Fruit fly (Drosophila melanogaster): ENCODE measurements around the gene CAH8.

Gene CAH8

dm6 chr3R:22421618-22422017 lies 32.1 kb upstream of the CAH8 start (continued):
- TF ChIP-seq CG4707 (GFP tag; optimal IDR thresholded peaks at IDR 0.05): no peak
- TF ChIP-seq CG12155 (GFP tag; optimal IDR thresholded peaks at IDR 0.05): peak; percentile 61
- no peak for TF ChIP-seq mirr (GFP tag; optimal IDR thresholded peaks at IDR 0.05)

dm6 chr3R:22420911-22421310 lies 31.4 kb upstream of the CAH8 start, which contains the start of the genes Nop56 and mats:
TSS of gene Nop56 (minus strand) at chr3R:22421068.
TSS of gene mats (plus strand) at chr3R:22421161.
- TF ChIP-seq Mes4 (GFP tag; optimal IDR thresholded peaks at IDR 0.05) (no peak), Hsf (GFP tag; optimal IDR thresholded peaks at IDR 0.05) (no peak), CG34224 (GFP tag; IDR thresholded peaks at IDR 0.05; ENCODE audit: partially characterized antibody) (peak; percentile 32; the same call in 1 of the 3 replicates), Med (GFP tag) (peak; percentile 89), CG17829 (tag; optimal IDR thresholded peaks at IDR 0.05) (peak; percentile 42), Taf1 (GFP tag; IDR thresholded peaks at IDR 0.05) (no peak), HmgD (GFP tag; optimal IDR thresholded peaks at IDR 0.05) (no peak), YL-1 (GFP tag; optimal IDR thresholded peaks at IDR 0.05) (peak; percentile 99), Nf-YC (tag; optimal IDR thresholded peaks at IDR 0.05) (peak; percentile 62), sd (tag; optimal IDR thresholded peaks at IDR 0.05) (peak; percentile 79), CG10274 (GFP tag; optimal IDR thresholded peaks at IDR 0.05) (no peak), Atf6 (GFP tag; IDR thresholded peaks at IDR 0.05) (no peak), Doc3 (GFP tag; IDR thresholded peaks at IDR 0.05; ENCODE audit: partially characterized antibody) (peak; percentile 41; the same call in 1 of the 3 replicates), bsh (GFP tag; optimal IDR thresholded peaks at IDR 0.05) (no peak), E2f1 (GFP tag; IDR thresholded peaks at IDR 0.05) (no peak), dm (GFP tag; optimal IDR thresholded peaks at IDR 0.05) (peak; percentile 98), CG11695 (GFP tag; IDR thresholded peaks at IDR 0.05) (no peak), CG33213 (GFP tag; optimal IDR thresholded peaks at IDR 0.05) (peak; percentile 6), ssp (GFP tag; IDR thresholded peaks at IDR 0.05) (no peak), sna (GFP tag; IDR thresholded peaks at IDR 0.05; ENCODE audit: partially characterized antibody) (0 out of 2 replicates have a peak, but pooled peaks have one; percentile 28), CG11093 (GFP tag; IDR thresholded peaks at IDR 0.05) (no peak), rib (GFP tag; IDR thresholded peaks at IDR 0.05) (peak; percentile 27; the same call in 1 of the 2 replicates), CG10431 (GFP tag; optimal IDR thresholded peaks at IDR 0.05) (no peak), grn (GFP tag; optimal IDR thresholded peaks at IDR 0.05) (peak; percentile 48), BEAF-32 (GFP tag; optimal IDR thresholded peaks at IDR 0.05) (peak; percentile 48), CkIIα-i1 (GFP tag; IDR thresholded peaks at IDR 0.05) (no peak), dysf (GFP tag; IDR thresholded peaks at IDR 0.05) (no peak), CG15601 (tag; optimal IDR thresholded peaks at IDR 0.05) (peak; percentile 25), D19A (tag; optimal IDR thresholded peaks at IDR 0.05) (no peak), nmo (GFP tag; optimal IDR thresholded peaks at IDR 0.05) (peak; percentile 65), org-1 (GFP tag; optimal IDR thresholded peaks at IDR 0.05) (no peak), Scr (GFP tag; IDR thresholded peaks at IDR 0.05; ENCODE audit: partially characterized antibody) (peak; percentile 35; the same call in 1 of the 2 replicates), CG13775 (GFP tag; optimal IDR thresholded peaks at IDR 0.05) (no peak), pzg (GFP tag; optimal IDR thresholded peaks at IDR 0.05) (peak; percentile 96), Nf-YB (GFP tag; optimal IDR thresholded peaks at IDR 0.05) (peak; percentile 4), CG10267 (tag; optimal IDR thresholded peaks at IDR 0.05) (peak; percentile 62), twi (tag; optimal IDR thresholded peaks at IDR 0.05) (peak; percentile 53), Rfx (GFP tag; IDR thresholded peaks at IDR 0.05) (no peak), B-H2 (GFP tag; optimal IDR thresholded peaks at IDR 0.05) (peak; percentile 63), Usf (GFP tag; optimal IDR thresholded peaks at IDR 0.05) (peak; percentile 6), C15 (GFP tag; IDR thresholded peaks at IDR 0.05) (no peak), Dp (GFP tag; optimal IDR thresholded peaks at IDR 0.05) (peak; percentile 31), so (GFP tag; IDR thresholded peaks at IDR 0.05) (0 out of 3 replicates have a peak, but pooled peaks have one; percentile 16), CG33557 (GFP tag; optimal IDR thresholded peaks at IDR 0.05) (no peak), CG12391 (tag; optimal IDR thresholded peaks at IDR 0.05) (peak; percentile 10), CG14710 (tag; optimal IDR thresholded peaks at IDR 0.05) (peak; percentile 74)

Measured in whole organism, embryonic.